Worm (Caenorhabditis elegans) whole organism, mixed stage, embryonic: Measurements from ENCODE around the gene Y41C4A.32.

Source experiments
- ceh-83 ChIP-seq: fragments of 200-800 bp; sonication (Bioruptor generic); optimal IDR thresholded peaks from 2 replicates; lab custom pipeline; 2018; ENCODE audit warnings: mild to moderate bottlenecking, missing genetic modification characterization, missing compliant biosample characterization
- ces-1 ChIP-seq: fragments of 150-350 bp; optimal IDR thresholded peaks from 2 replicates; lab custom pipeline; 2014; ENCODE audit warnings: missing biosample characterization, missing genetic modification reagents, missing genetic modification characterization
- elt-1 ChIP-seq: sonication (generic microtip); optimal IDR thresholded peaks from 2 replicates; lab custom pipeline; 2017; ENCODE audit warnings: missing genetic modification characterization, mild to moderate bottlenecking, missing compliant biosample characterization, antibody characterized with exemption, moderate library complexity, borderline replicate concordance; ENCODE audit not compliant: insufficient read depth
- lin-13 ChIP-seq: fragments of 150-350 bp; optimal IDR thresholded peaks from 2 replicates; lab custom pipeline; 2014; ENCODE audit warnings: missing biosample characterization, missing genetic modification characterization
- mab-5 ChIP-seq: fragments of 150-350 bp; optimal IDR thresholded peaks from 2 replicates; lab custom pipeline; 2014; ENCODE audit warnings: missing biosample characterization, missing genetic modification characterization
- nhr-12 ChIP-seq: fragments of 150-350 bp; optimal IDR thresholded peaks from 2 replicates; lab custom pipeline; 2014; ENCODE audit warnings: missing biosample characterization, missing genetic modification characterization
- nhr-237 ChIP-seq: fragments of 150-350 bp; optimal IDR thresholded peaks from 2 replicates; lab custom pipeline; 2014; ENCODE audit warnings: missing biosample characterization, missing genetic modification characterization
- nhr-76 ChIP-seq: sonication (generic microtip); optimal IDR thresholded peaks from 2 replicates; lab custom pipeline; 2017; ENCODE audit warnings: missing biosample characterization, missing genetic modification characterization
- unc-120 ChIP-seq: sonication (generic microtip); optimal IDR thresholded peaks from 2 replicates; lab custom pipeline; 2017; ENCODE audit warnings: missing genetic modification characterization, missing compliant biosample characterization; ENCODE audit not compliant: poor library complexity, severe bottlenecking
- unc-39 ChIP-seq: fragments of 150-350 bp; optimal IDR thresholded peaks from 2 replicates; lab custom pipeline; 2014; ENCODE audit warnings: missing biosample characterization, missing genetic modification characterization
- unc-62 ChIP-seq: fragments of 150-350 bp; optimal IDR thresholded peaks from 2 replicates; lab custom pipeline; 2014; ENCODE audit warnings: missing biosample characterization, missing genetic modification reagents, missing genetic modification characterization
- zip-8 ChIP-seq: fragments of 150-350 bp; optimal IDR thresholded peaks from 2 replicates; lab custom pipeline; 2014; ENCODE audit warnings: missing biosample characterization, missing genetic modification characterization
- ztf-11 ChIP-seq: fragments of 150-350 bp; optimal IDR thresholded peaks from 2 replicates; lab custom pipeline; 2014; ENCODE audit warnings: missing biosample characterization, missing genetic modification characterization

DNA sequence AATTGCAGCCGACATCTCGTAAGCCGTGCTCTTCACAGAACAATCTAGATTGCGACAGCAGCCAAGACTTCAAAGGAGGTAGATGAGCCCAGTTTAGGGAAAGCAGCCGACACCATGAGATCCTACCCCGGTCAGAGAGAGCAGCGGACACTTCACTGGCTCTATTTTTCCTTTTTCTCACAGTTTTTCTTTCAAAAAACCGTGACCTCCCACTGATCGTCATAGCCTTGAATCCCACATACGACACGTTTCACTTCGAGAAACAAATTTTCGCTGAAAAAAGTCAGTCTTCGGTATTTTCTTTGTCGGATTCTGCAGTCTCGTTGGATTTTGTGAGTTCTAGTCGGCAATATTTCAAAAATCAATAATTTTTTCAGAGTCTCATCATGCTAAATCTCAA lies 10.6 kb downstream of the Y41C4A.32 start, which contains the start of gene Y41C4A.21:
- TF ChIP-seq elt-1 (no peak), nhr-12 (tag; lab: Kevin White, UChicago) (no peak), unc-120 (tag; lab: Kevin White, UChicago) (no peak), lin-13 (tag; lab: Kevin White, UChicago) (no peak), unc-62 (GFP tag; lab: Kevin White, UChicago) (no peak), mab-5 (tag; lab: Kevin White, UChicago) (no peak), ces-1 (GFP tag; lab: Kevin White, UChicago) (no peak), zip-8 (tag; lab: Kevin White, UChicago) (no peak), nhr-237 (no peak), unc-39 (no peak), ztf-11 (tag; lab: Kevin White, UChicago) (no peak), ceh-83 (GFP tag; lab: Kevin White, UChicago) (no peak), nhr-76 (tag; lab: Kevin White, UChicago) (no peak)
